Worm (Caenorhabditis elegans) whole organism, young adult: Measurements from ENCODE around the gene C06H2.7.

ENCODE experiments used
- C17E4.6 ChIP-seq: fragments of 200-800 bp; sonication (Bioruptor generic); IDR thresholded peaks from 2 replicates; pipeline ENCODE4 v1.3.6; 2022; ENCODE audit warnings: missing genetic modification reagents, missing genetic modification characterization, missing compliant biosample characterization
- F10E7.11 ChIP-seq: sonication (generic microtip); optimal IDR thresholded peaks from 2 replicates; lab custom pipeline; 2017; ENCODE audit warnings: mild to moderate bottlenecking, missing genetic modification characterization, moderate library complexity, missing compliant biosample characterization
- F22D6.2 ChIP-seq: sonication (generic microtip); optimal IDR thresholded peaks from 2 replicates; lab custom pipeline; 2016; ENCODE audit warnings: mild to moderate bottlenecking, missing genetic modification characterization, missing compliant biosample characterization
- F33H1.4 ChIP-seq: fragments of 200-800 bp; sonication (Bioruptor generic); IDR thresholded peaks from 2 replicates; pipeline ENCODE4 v1.3.6; 2022; ENCODE audit warnings: missing genetic modification reagents, missing genetic modification characterization, missing compliant biosample characterization
- T26A5.8 ChIP-seq: sonication (generic microtip); optimal IDR thresholded peaks from 2 replicates; lab custom pipeline; 2016; ENCODE audit warnings: missing genetic modification characterization, missing compliant biosample characterization
- Y53G8AR.9 ChIP-seq: fragments of 200-800 bp; sonication (Bioruptor generic); conservative IDR thresholded peaks from 2 replicates; pipeline ENCODE4 v1.3.6; 2022; ENCODE audit warnings: missing genetic modification reagents, missing genetic modification characterization, missing compliant biosample characterization
- Y56A3A.18 ChIP-seq: fragments of 200-800 bp; sonication (Bioruptor generic); IDR thresholded peaks from 2 replicates; pipeline ENCODE4 v1.3.6; 2022; ENCODE audit warnings: missing genetic modification reagents, missing genetic modification characterization, missing compliant biosample characterization
- ZK185.1 ChIP-seq: sonication (generic microtip); optimal IDR thresholded peaks from 2 replicates; lab custom pipeline; 2016; ENCODE audit warnings: mild to moderate bottlenecking, missing genetic modification characterization, missing compliant biosample characterization; ENCODE audit not compliant: poor library complexity, severe bottlenecking
- ama-1 ChIP-seq, 3 experiments: fragments of 150-350 bp in 1 of 3; sonication (generic microtip) in 2 of 3; optimal IDR thresholded peaks; 2 replicates each; lab custom pipeline; 2014 to 2018; ENCODE audit warnings: missing biosample characterization in 2 of 3, missing genetic modification characterization in 2 of 3, missing genetic modification reagents in 2 of 3
- aptf-2 ChIP-seq: fragments of 200-800 bp; sonication (Bioruptor generic); conservative IDR thresholded peaks from 2 replicates; pipeline ENCODE4 v1.3.6; 2022; ENCODE audit warnings: missing genetic modification reagents, missing genetic modification characterization, missing compliant biosample characterization
- atf-7 ChIP-seq: sonication (generic microtip); optimal IDR thresholded peaks from 2 replicates; lab custom pipeline; 2017; ENCODE audit warnings: mild to moderate bottlenecking, missing genetic modification characterization, missing compliant biosample characterization
- attf-6 ChIP-seq: fragments of 200-800 bp; sonication (Bioruptor generic); IDR thresholded peaks from 2 replicates; pipeline ENCODE4 v1.3.6; 2022; ENCODE audit warnings: missing genetic modification reagents, missing genetic modification characterization, missing compliant biosample characterization
- bed-1 ChIP-seq: fragments of 200-800 bp; sonication (Bioruptor generic); IDR thresholded peaks from 2 replicates; pipeline ENCODE4 v1.3.6; 2022; ENCODE audit warnings: missing genetic modification reagents, missing genetic modification characterization, missing compliant biosample characterization
- ceh-27 ChIP-seq: fragments of 200-800 bp; sonication (Bioruptor generic); optimal IDR thresholded peaks from 2 replicates; lab custom pipeline; 2018; ENCODE audit warnings: mild to moderate bottlenecking, missing genetic modification characterization, moderate library complexity, missing compliant biosample characterization
- ceh-79 ChIP-seq: sonication (generic microtip); optimal IDR thresholded peaks from 2 replicates; lab custom pipeline; 2017; ENCODE audit warnings: mild to moderate bottlenecking, missing genetic modification characterization, missing compliant biosample characterization
- die-1 ChIP-seq: sonication (generic microtip); optimal IDR thresholded peaks from 2 replicates; lab custom pipeline; 2016; ENCODE audit warnings: missing genotype, mild to moderate bottlenecking, missing genetic modification characterization, missing compliant biosample characterization
- him-1 ChIP-seq: sonication (generic microtip); optimal IDR thresholded peaks from 2 replicates; lab custom pipeline; 2016; ENCODE audit warnings: missing genotype, missing genetic modification reagents, missing genetic modification characterization, missing compliant biosample characterization
- hmg-1.2 ChIP-seq: fragments of 200-800 bp; sonication (Bioruptor generic); IDR thresholded peaks from 2 replicates; pipeline ENCODE4 v1.3.6; 2022; ENCODE audit warnings: missing genetic modification reagents, missing genetic modification characterization, missing compliant biosample characterization
- hrde-1 ChIP-seq: sonication (generic microtip); optimal IDR thresholded peaks from 2 replicates; lab custom pipeline; 2016; ENCODE audit warnings: missing genetic modification characterization, mild to moderate bottlenecking, missing compliant biosample characterization, moderate library complexity, missing genotype, missing genetic modification reagents, borderline replicate concordance
- hsf-1 ChIP-seq: fragments of 200-800 bp; sonication (Bioruptor generic); IDR thresholded peaks from 2 replicates; pipeline ENCODE4 v1.3.6; 2022; ENCODE audit warnings: missing genetic modification reagents, missing genetic modification characterization, missing compliant biosample characterization
- let-607 ChIP-seq, 2 experiments: fragments of 200-800 bp in 1 of 2; sonication (Bioruptor generic) in 1 of 2; sonication (generic microtip) in 1 of 2; optimal IDR thresholded peaks; 2 replicates each; lab custom pipeline; 2016 to 2018; ENCODE audit warnings: mild to moderate bottlenecking in 2 of 2, missing compliant biosample characterization in 2 of 2, missing genetic modification characterization in 2 of 2, moderate library complexity in 2 of 2, missing genotype in 1 of 2
- lin-26 ChIP-seq: fragments of 200-800 bp; sonication (Bioruptor generic); IDR thresholded peaks from 2 replicates; pipeline ENCODE4 v1.3.6; 2022; ENCODE audit warnings: missing genetic modification reagents, missing genetic modification characterization, missing compliant biosample characterization
- lin-35 ChIP-seq, 3 experiments: fragments of 150-350 bp in 2 of 3; sonication (generic microtip) in 1 of 3; optimal IDR thresholded peaks; 2 replicates each; lab custom pipeline; 2014 to 2018; ENCODE audit warnings: missing biosample characterization in 3 of 3, missing genetic modification characterization in 3 of 3, missing genetic modification reagents in 3 of 3
- lin-40 ChIP-seq: sonication (generic microtip); optimal IDR thresholded peaks from 2 replicates; lab custom pipeline; 2016; ENCODE audit warnings: missing genetic modification characterization, mild to moderate bottlenecking, missing compliant biosample characterization, missing genotype, missing genetic modification reagents
- lsy-27 ChIP-seq: sonication (generic microtip); optimal IDR thresholded peaks from 2 replicates; lab custom pipeline; 2017; ENCODE audit warnings: missing genetic modification characterization, mild to moderate bottlenecking, missing compliant biosample characterization, antibody characterized with exemption, missing genotype, borderline replicate concordance; ENCODE audit not compliant: insufficient read depth
- madf-10 ChIP-seq: sonication (generic microtip); optimal IDR thresholded peaks from 2 replicates; lab custom pipeline; 2016; ENCODE audit warnings: mild to moderate bottlenecking, missing genetic modification characterization, missing compliant biosample characterization
- madf-6 ChIP-seq: fragments of 200-800 bp; sonication (Bioruptor generic); IDR thresholded peaks from 2 replicates; pipeline ENCODE4 v1.3.6; 2022; ENCODE audit warnings: missing genetic modification reagents, missing genetic modification characterization, missing compliant biosample characterization
- madf-8 ChIP-seq: fragments of 200-800 bp; sonication (Bioruptor generic); conservative IDR thresholded peaks from 2 replicates; pipeline ENCODE4 v1.3.6; 2022; ENCODE audit warnings: missing genetic modification reagents, missing genetic modification characterization, missing compliant biosample characterization
- nfya-2 ChIP-seq: fragments of 200-800 bp; sonication (Bioruptor generic); IDR thresholded peaks from 2 replicates; pipeline ENCODE4 v1.3.6; 2022; ENCODE audit warnings: missing genetic modification reagents, missing genetic modification characterization, missing compliant biosample characterization
- nfyb-1 ChIP-seq: fragments of 200-800 bp; sonication (Bioruptor generic); IDR thresholded peaks from 2 replicates; pipeline ENCODE4 v1.3.6; 2022; ENCODE audit warnings: missing genetic modification reagents, missing genetic modification characterization, missing compliant biosample characterization
- nhr-179 ChIP-seq: sonication (generic microtip); optimal IDR thresholded peaks from 2 replicates; lab custom pipeline; 2016; ENCODE audit warnings: mild to moderate bottlenecking, missing genetic modification characterization, missing compliant biosample characterization
- nhr-80 ChIP-seq: sonication (generic microtip); optimal IDR thresholded peaks from 2 replicates; lab custom pipeline; 2016; ENCODE audit warnings: missing genetic modification characterization, missing compliant biosample characterization
- pbrm-1 ChIP-seq: fragments of 200-800 bp; sonication (Bioruptor generic); IDR thresholded peaks from 2 replicates; pipeline ENCODE4 v1.3.6; 2022; ENCODE audit warnings: missing genetic modification reagents, missing genetic modification characterization, missing compliant biosample characterization
- rpc-1 ChIP-seq, 2 experiments: fragments of 150-350 bp in 1 of 2; sonication (generic microtip) in 1 of 2; optimal IDR thresholded peaks; 2 replicates each; lab custom pipeline; 2014 to 2018; ENCODE audit warnings: missing biosample characterization in 1 of 2, missing genetic modification characterization in 1 of 2, missing genetic modification reagents in 1 of 2, missing genotype in 1 of 2
- snpc-1.3 ChIP-seq: sonication (generic microtip); optimal IDR thresholded peaks from 2 replicates; lab custom pipeline; 2017; ENCODE audit warnings: missing genetic modification characterization, mild to moderate bottlenecking, missing compliant biosample characterization, antibody characterized with exemption, moderate library complexity, missing genotype, missing genetic modification reagents; ENCODE audit not compliant: insufficient read depth
- snpc-4 ChIP-seq, 5 experiments: fragments of 150-350 bp in 1 of 5; sonication (generic microtip) in 4 of 5; optimal IDR thresholded peaks; 2 replicates each; lab custom pipeline; 2014 to 2018; ENCODE audit warnings: missing genetic modification characterization in 5 of 5, missing biosample characterization in 3 of 5, antibody characterized with exemption in 2 of 5, mild to moderate bottlenecking in 2 of 5, missing compliant biosample characterization in 2 of 5, missing genotype in 2 of 5, moderate library complexity in 2 of 5, missing genetic modification reagents in 1 of 5
- somi-1 ChIP-seq: fragments of 200-800 bp; sonication (Bioruptor generic); optimal IDR thresholded peaks from 2 replicates; lab custom pipeline; 2018; ENCODE audit warnings: mild to moderate bottlenecking, missing genetic modification characterization, missing compliant biosample characterization
- sptf-2 ChIP-seq: fragments of 200-800 bp; sonication (Bioruptor generic); optimal IDR thresholded peaks from 2 replicates; lab custom pipeline; 2018; ENCODE audit warnings: mild to moderate bottlenecking, missing genetic modification characterization, missing compliant biosample characterization
- tbx-9 ChIP-seq: sonication (generic microtip); optimal IDR thresholded peaks from 2 replicates; lab custom pipeline; 2016; ENCODE audit warnings: borderline replicate concordance, missing genetic modification characterization, inconsistent platforms, missing compliant biosample characterization
- tlf-1 ChIP-seq: fragments of 200-800 bp; sonication (Bioruptor generic); optimal IDR thresholded peaks from 2 replicates; lab custom pipeline; 2018; ENCODE audit warnings: mild to moderate bottlenecking, missing genetic modification characterization, missing compliant biosample characterization
- unc-62 ChIP-seq: fragments of 150-350 bp; optimal IDR thresholded peaks from 2 replicates; lab custom pipeline; 2014; ENCODE audit warnings: missing biosample characterization, missing genetic modification reagents, missing genetic modification characterization
- ztf-22 ChIP-seq: fragments of 200-800 bp; sonication (Bioruptor generic); optimal IDR thresholded peaks from 2 replicates; lab custom pipeline; 2018; ENCODE audit warnings: mild to moderate bottlenecking, missing genetic modification characterization, moderate library complexity, missing compliant biosample characterization
- ztf-3 ChIP-seq: fragments of 200-800 bp; sonication (Bioruptor generic); optimal IDR thresholded peaks from 2 replicates; lab custom pipeline; 2018; ENCODE audit warnings: mild to moderate bottlenecking, missing genetic modification characterization, missing compliant biosample characterization

The C06H2.7 gene

DNA sequence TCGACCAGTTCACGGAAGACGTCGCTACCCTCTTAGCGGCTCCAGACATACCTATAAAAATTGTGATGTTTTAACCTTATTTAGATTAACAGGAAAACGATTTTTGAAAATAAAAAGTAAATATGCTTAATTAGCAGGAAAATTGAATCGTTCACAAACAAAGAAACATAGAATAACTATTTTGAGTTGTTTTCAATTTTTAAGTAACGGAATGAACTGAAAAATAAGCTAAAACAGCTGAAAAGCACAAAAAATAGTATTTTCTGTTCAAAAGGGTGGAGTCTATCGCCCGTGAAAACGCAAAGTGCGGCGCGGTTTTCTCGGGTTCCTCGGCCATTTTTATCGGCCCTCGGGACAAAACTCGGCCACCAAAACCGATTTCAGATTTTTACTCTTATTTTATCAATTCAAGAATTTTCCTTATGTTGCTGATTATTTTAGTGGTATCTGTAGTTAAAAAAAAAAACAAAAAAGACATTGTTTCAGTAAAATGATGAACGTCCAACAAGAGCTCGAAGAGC, 20.7 kb downstream of the C06H2.7 start, which contains the start of the genes atp-5 and lmtr-3 (continued):
- peak; percentile 58; the same call in 1 of the 2 replicates for TF ChIP-seq madf-6 (GFP tag; lab: Robert Waterston, UW)

DNA sequence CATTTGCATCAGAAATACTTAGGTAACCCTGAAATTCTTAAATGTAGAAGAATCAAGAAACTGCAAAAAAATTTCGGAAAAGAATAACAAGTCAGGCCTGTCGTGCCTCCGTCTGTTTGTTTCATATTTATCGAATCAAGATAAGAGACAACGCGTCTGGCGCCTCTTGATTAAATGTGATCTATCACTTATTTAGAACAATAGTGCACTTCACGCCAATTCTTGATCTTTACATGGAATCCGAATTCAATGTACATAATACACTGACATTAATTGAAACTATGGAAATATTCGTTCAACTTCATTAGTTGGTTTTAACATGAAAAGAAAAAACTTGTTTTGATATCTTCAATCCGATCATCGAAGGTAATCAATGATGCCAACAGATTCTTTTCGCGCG, 22.1 kb downstream of the C06H2.7 start, which contains the start of gene mboa-2:
Gene mboa-2, minus strand, starts transcription at position 28 of the 400 bp plus-strand sequence.
- TF ChIP-seq aptf-2, result no peak
- no peak for TF ChIP-seq ztf-22 (GFP tag; lab: Kevin White, UChicago)
- TF ChIP-seq tlf-1, result peak; percentile 10
- no peak for TF ChIP-seq F22D6.2
- no peak; the same call in 1 of the 2 replicates for TF ChIP-seq pbrm-1
- TF ChIP-seq Y53G8AR.9, result peak; percentile 72
- TF ChIP-seq unc-62 (GFP tag; lab: Kevin White, UChicago), result no peak
- TF ChIP-seq somi-1 (GFP tag; lab: Kevin White, UChicago), result peak; percentile 36
- TF ChIP-seq ZK185.1 (tag; lab: Kevin White, UChicago), result peak; percentile 5
- 0 out of 2 replicates have a peak, but pooled peaks have one; percentile 52 for TF ChIP-seq Y56A3A.18 (GFP tag; lab: Robert Waterston, UW)
- no peak for TF ChIP-seq rpc-1 (optimal IDR thresholded peaks at IDR 0.05; lab: Kevin White, UChicago)
- no peak for TF ChIP-seq rpc-1 (tag; optimal IDR thresholded peaks at IDR 0.05; lab: Kevin White, UChicago)
- TF ChIP-seq nfya-2 (GFP tag; lab: Robert Waterston, UW), result 0 out of 2 replicates have a peak, but pooled peaks have one; percentile 45
- no peak for TF ChIP-seq F33H1.4 (GFP tag; lab: Robert Waterston, UW)
- TF ChIP-seq him-1 (tag; lab: Kevin White, UChicago), result no peak
- no peak for TF ChIP-seq lin-26 (GFP tag; lab: Robert Waterston, UW)
- no peak for TF ChIP-seq snpc-4 (GFP tag; optimal IDR thresholded peaks at IDR 0.05; lab: Kevin White, UChicago)
- peak in 2 of 4 experiments; percentile 49 to 63 for TF ChIP-seq snpc-4 (tag; optimal IDR thresholded peaks at IDR 0.05; lab: Kevin White, UChicago)
- no peak for TF ChIP-seq ceh-79 (tag; lab: Kevin White, UChicago)
- peak; percentile 22 for TF ChIP-seq snpc-1.3 (tag; lab: Kevin White, UChicago)
- TF ChIP-seq hsf-1 (GFP tag; lab: Robert Waterston, UW), result 0 out of 2 replicates have a peak, but pooled peaks have one; percentile 47
- peak; percentile 53 for TF ChIP-seq lin-40 (tag; lab: Kevin White, UChicago)
- peak; percentile 40 for TF ChIP-seq hmg-1.2 (GFP tag; lab: Robert Waterston, UW)
- peak; percentile 9 for TF ChIP-seq madf-10 (tag; lab: Kevin White, UChicago)
- no peak for TF ChIP-seq ceh-27 (GFP tag; lab: Kevin White, UChicago)
- no peak for TF ChIP-seq sptf-2
- no peak for TF ChIP-seq die-1 (tag; lab: Kevin White, UChicago)
- no peak for TF ChIP-seq ama-1 (optimal IDR thresholded peaks at IDR 0.05; lab: Kevin White, UChicago)
- TF ChIP-seq ama-1 (GFP tag; optimal IDR thresholded peaks at IDR 0.05; lab: Kevin White, UChicago), result peak in 1 of 2 experiments; percentile 48
- peak in 1 of 2 experiments; percentile 46 for TF ChIP-seq let-607 (tag; optimal IDR thresholded peaks at IDR 0.05; lab: Kevin White, UChicago)
- no peak for TF ChIP-seq C17E4.6 (GFP tag; lab: Robert Waterston, UW)
- TF ChIP-seq ztf-3, result no peak
- no peak for TF ChIP-seq nhr-179
- TF ChIP-seq madf-8 (GFP tag; lab: Robert Waterston, UW), result no peak
- TF ChIP-seq tbx-9 (tag; lab: Kevin White, UChicago), result no peak
- TF ChIP-seq bed-1 (GFP tag; lab: Robert Waterston, UW), result no peak
- TF ChIP-seq atf-7, result peak; percentile 43
- TF ChIP-seq attf-6 (GFP tag; lab: Robert Waterston, UW), result peak; percentile 58; the same call in 1 of the 2 replicates
- peak; percentile 57 for TF ChIP-seq hrde-1 (tag; lab: Kevin White, UChicago)
- TF ChIP-seq lin-35 (GFP tag; optimal IDR thresholded peaks at IDR 0.05; lab: Kevin White, UChicago), result peak in 1 of 3 experiments; percentile 48
- TF ChIP-seq nhr-80, result peak; percentile 38
- TF ChIP-seq lsy-27 (tag; lab: Kevin White, UChicago), result no peak
- TF ChIP-seq F10E7.11, result peak; percentile 29
- TF ChIP-seq nfyb-1 (GFP tag; lab: Robert Waterston, UW), result peak; percentile 75
- no peak for TF ChIP-seq T26A5.8 (tag; lab: Kevin White, UChicago)
